Worm (Caenorhabditis elegans) whole organism, L1 larva: ENCODE measurements around the gene cst-1.

Source experiments
- C16A3.4 ChIP-seq: fragments of 150-350 bp; optimal IDR thresholded peaks from 2 replicates; lab custom pipeline; 2014; ENCODE audit warnings: missing biosample characterization, missing genetic modification characterization
- C34B4.2 ChIP-seq: sonication (generic microtip); optimal IDR thresholded peaks from 2 replicates; lab custom pipeline; 2017; ENCODE audit warnings: mild to moderate bottlenecking, missing genetic modification characterization, missing compliant biosample characterization
- F16B12.6 ChIP-seq: fragments of 150-350 bp; optimal IDR thresholded peaks from 2 replicates; lab custom pipeline; 2014; ENCODE audit warnings: missing biosample characterization, missing genetic modification characterization
- Y116A8C.19 ChIP-seq: sonication (generic microtip); optimal IDR thresholded peaks from 2 replicates; lab custom pipeline; 2016; ENCODE audit warnings: missing compliant biosample characterization, missing genetic modification characterization, borderline replicate concordance
- aha-1 ChIP-seq: fragments of 150-350 bp; optimal IDR thresholded peaks from 2 replicates; lab custom pipeline; 2014; ENCODE audit warnings: missing biosample characterization, missing genetic modification characterization
- ama-1 ChIP-seq: fragments of 150-350 bp; optimal IDR thresholded peaks from 2 replicates; lab custom pipeline; 2014
- ceh-63 ChIP-seq: fragments of 200-800 bp; sonication (Bioruptor generic); optimal IDR thresholded peaks from 2 replicates; lab custom pipeline; 2018; ENCODE audit warnings: mild to moderate bottlenecking, missing genetic modification characterization, missing compliant biosample characterization
- ceh-8 ChIP-seq: fragments of 200-800 bp; sonication (Bioruptor generic); optimal IDR thresholded peaks from 2 replicates; lab custom pipeline; 2018; ENCODE audit warnings: mild to moderate bottlenecking, missing genetic modification characterization, moderate library complexity, missing compliant biosample characterization
- ceh-88 ChIP-seq: fragments of 200-800 bp; sonication (Bioruptor generic); IDR thresholded peaks from 2 replicates; pipeline ENCODE4 v1.3.6; 2022; ENCODE audit warnings: missing genetic modification characterization, missing compliant biosample characterization
- ceh-90 ChIP-seq: sonication (generic microtip); optimal IDR thresholded peaks from 2 replicates; lab custom pipeline; 2016; ENCODE audit warnings: missing genetic modification characterization, missing compliant biosample characterization
- ces-1 ChIP-seq: fragments of 150-350 bp; optimal IDR thresholded peaks from 2 replicates; lab custom pipeline; 2014; ENCODE audit warnings: missing biosample characterization, missing genetic modification reagents, missing genetic modification characterization
- dpl-1 ChIP-seq, 3 experiments: fragments of 150-350 bp in 2 of 3; sonication (generic microtip) in 1 of 3; optimal IDR thresholded peaks; 2 replicates each; lab custom pipeline; 2014 to 2017; ENCODE audit warnings: missing biosample characterization in 3 of 3, missing genetic modification characterization in 3 of 3, missing genetic modification reagents in 3 of 3
- dsc-1 ChIP-seq: sonication (generic microtip); optimal IDR thresholded peaks from 2 replicates; lab custom pipeline; 2016; ENCODE audit warnings: mild to moderate bottlenecking, missing genetic modification characterization, missing compliant biosample characterization
- efl-3 ChIP-seq: fragments of 200-800 bp; sonication (Bioruptor generic); optimal IDR thresholded peaks from 2 replicates; lab custom pipeline; 2018; ENCODE audit warnings: mild to moderate bottlenecking, missing genetic modification characterization, missing compliant biosample characterization
- egl-13 ChIP-seq: sonication (generic microtip); optimal IDR thresholded peaks from 2 replicates; lab custom pipeline; 2016; ENCODE audit warnings: missing genotype, missing genetic modification reagents, missing genetic modification characterization, missing compliant biosample characterization
- elt-2 ChIP-seq: sonication (generic microtip); optimal IDR thresholded peaks from 2 replicates; lab custom pipeline; 2016; ENCODE audit warnings: missing genetic modification characterization, mild to moderate bottlenecking, inconsistent platforms, missing compliant biosample characterization, missing genetic modification reagents
- ets-5 ChIP-seq: fragments of 200-800 bp; sonication (Bioruptor generic); IDR thresholded peaks from 2 replicates; pipeline ENCODE4 v1.3.6; 2022; ENCODE audit warnings: missing genetic modification characterization, missing compliant biosample characterization
- fkh-10 ChIP-seq: sonication (generic microtip); optimal IDR thresholded peaks from 2 replicates; lab custom pipeline; 2017; ENCODE audit warnings: missing biosample characterization, missing genetic modification reagents, missing genetic modification characterization
- fkh-4 ChIP-seq: sonication (generic microtip); optimal IDR thresholded peaks from 2 replicates; lab custom pipeline; 2016; ENCODE audit warnings: missing compliant biosample characterization, missing genetic modification characterization, borderline replicate concordance
- fos-1 ChIP-seq: fragments of 150-350 bp; optimal IDR thresholded peaks from 2 replicates; lab custom pipeline; 2014; ENCODE audit warnings: missing biosample characterization, missing genetic modification characterization
- hlh-17 ChIP-seq: fragments of 200-800 bp; sonication (Bioruptor generic); optimal IDR thresholded peaks from 2 replicates; lab custom pipeline; 2018; ENCODE audit warnings: missing genetic modification characterization, mild to moderate bottlenecking, missing compliant biosample characterization, moderate library complexity, borderline replicate concordance
- hpl-2 ChIP-seq: fragments of 150-350 bp; optimal IDR thresholded peaks from 2 replicates; lab custom pipeline; 2014; ENCODE audit warnings: missing biosample characterization, missing genetic modification reagents, missing genetic modification characterization
- irx-1 ChIP-seq: sonication (generic microtip); optimal IDR thresholded peaks from 2 replicates; lab custom pipeline; 2016; ENCODE audit warnings: missing genetic modification characterization, missing compliant biosample characterization
- jun-1 ChIP-seq: fragments of 150-350 bp; optimal IDR thresholded peaks from 2 replicates; lab custom pipeline; 2014; ENCODE audit warnings: missing biosample characterization, missing genetic modification reagents, missing genetic modification characterization
- lin-13 ChIP-seq: fragments of 150-350 bp; optimal IDR thresholded peaks from 2 replicates; lab custom pipeline; 2014; ENCODE audit warnings: missing biosample characterization, missing genetic modification reagents, missing genetic modification characterization
- lin-39 ChIP-seq: fragments of 150-350 bp; optimal IDR thresholded peaks from 2 replicates; lab custom pipeline; 2014; ENCODE audit warnings: missing biosample characterization, missing genetic modification reagents, missing genetic modification characterization
- lir-3 ChIP-seq: sonication (generic microtip); optimal IDR thresholded peaks from 2 replicates; lab custom pipeline; 2016; ENCODE audit warnings: mild to moderate bottlenecking, missing genetic modification characterization, moderate library complexity, missing compliant biosample characterization; ENCODE audit not compliant: poor library complexity
- mab-9 ChIP-seq: fragments of 200-800 bp; sonication (Bioruptor generic); IDR thresholded peaks from 2 replicates; pipeline ENCODE4 v1.3.6; 2022; ENCODE audit warnings: missing genetic modification reagents, missing genetic modification characterization, missing compliant biosample characterization
- mdl-1 ChIP-seq, 2 experiments: fragments of 150-350 bp; optimal IDR thresholded peaks; 2 replicates each; lab custom pipeline; 2014 to 2017; ENCODE audit warnings: missing biosample characterization in 2 of 2, missing genetic modification characterization in 2 of 2, inconsistent platforms in 1 of 2
- mef-2 ChIP-seq: fragments of 150-350 bp; optimal IDR thresholded peaks from 2 replicates; lab custom pipeline; 2014; ENCODE audit warnings: missing biosample characterization, missing genetic modification characterization
- mep-1 ChIP-seq: fragments of 150-350 bp; optimal IDR thresholded peaks from 2 replicates; lab custom pipeline; 2014; ENCODE audit warnings: missing biosample characterization, missing genetic modification characterization
- nhr-12 ChIP-seq: sonication (generic microtip); optimal IDR thresholded peaks from 2 replicates; lab custom pipeline; 2017; ENCODE audit warnings: missing biosample characterization, missing genetic modification characterization
- nhr-19 ChIP-seq: fragments of 200-800 bp; sonication (Bioruptor generic); conservative IDR thresholded peaks from 2 replicates; pipeline ENCODE4 v1.3.6; 2022; ENCODE audit warnings: missing genetic modification characterization, missing compliant biosample characterization
- nhr-28 ChIP-seq: fragments of 150-350 bp; optimal IDR thresholded peaks from 2 replicates; lab custom pipeline; 2014; ENCODE audit warnings: missing biosample characterization, missing genetic modification characterization
- nhr-47 ChIP-seq: sonication (generic microtip); optimal IDR thresholded peaks from 2 replicates; lab custom pipeline; 2016; ENCODE audit warnings: mild to moderate bottlenecking, missing genetic modification characterization, moderate library complexity, missing compliant biosample characterization
- nhr-71 ChIP-seq: sonication (generic microtip); optimal IDR thresholded peaks from 2 replicates; lab custom pipeline; 2016; ENCODE audit warnings: mild to moderate bottlenecking, missing genetic modification characterization, moderate library complexity, missing compliant biosample characterization
- nhr-84 ChIP-seq: sonication (generic microtip); optimal IDR thresholded peaks from 2 replicates; lab custom pipeline; 2017; ENCODE audit warnings: missing biosample characterization, missing genetic modification characterization
- nhr-85 ChIP-seq: sonication (generic microtip); peaks from one replicate; lab custom pipeline; 2016; ENCODE audit warnings: missing genetic modification characterization, inconsistent platforms, missing compliant biosample characterization
- nhr-90 ChIP-seq: sonication (generic microtip); optimal IDR thresholded peaks from 2 replicates; lab custom pipeline; 2016; ENCODE audit warnings: mild to moderate bottlenecking, missing genetic modification characterization, missing compliant biosample characterization; ENCODE audit not compliant: poor library complexity
- pax-3 ChIP-seq: fragments of 200-800 bp; sonication (Bioruptor generic); optimal IDR thresholded peaks from 2 replicates; lab custom pipeline; 2018; ENCODE audit warnings: mild to moderate bottlenecking, missing genetic modification characterization, moderate library complexity, missing compliant biosample characterization
- skn-1 ChIP-seq: fragments of 150-350 bp; optimal IDR thresholded peaks from 2 replicates; lab custom pipeline; 2014; ENCODE audit warnings: missing biosample characterization, missing genetic modification characterization
- snu-23 ChIP-seq: sonication (generic microtip); optimal IDR thresholded peaks from 2 replicates; lab custom pipeline; 2016; ENCODE audit warnings: missing genetic modification characterization, missing compliant biosample characterization
- sptf-1 ChIP-seq: fragments of 150-350 bp; optimal IDR thresholded peaks from 2 replicates; lab custom pipeline; 2014; ENCODE audit warnings: missing biosample characterization, missing genetic modification characterization
- sup-37 ChIP-seq: fragments of 200-800 bp; sonication (Bioruptor generic); optimal IDR thresholded peaks from 2 replicates; lab custom pipeline; 2018; ENCODE audit warnings: mild to moderate bottlenecking, missing genetic modification characterization, missing compliant biosample characterization
- tbx-2 ChIP-seq: sonication (generic microtip); optimal IDR thresholded peaks from 2 replicates; lab custom pipeline; 2016; ENCODE audit warnings: missing genetic modification characterization, missing compliant biosample characterization
- unc-30 ChIP-seq: sonication (generic microtip); optimal IDR thresholded peaks from 2 replicates; lab custom pipeline; 2017; ENCODE audit warnings: missing biosample characterization, missing genetic modification characterization
- unc-86 ChIP-seq: sonication (generic microtip); optimal IDR thresholded peaks from 2 replicates; lab custom pipeline; 2016; ENCODE audit warnings: missing genetic modification characterization, missing compliant biosample characterization
- unc-98 ChIP-seq: fragments of 200-800 bp; sonication (Bioruptor generic); IDR thresholded peaks from 2 replicates; pipeline ENCODE4 v1.3.6; 2022; ENCODE audit warnings: missing genetic modification characterization, missing compliant biosample characterization
- vab-15 ChIP-seq: sonication (generic microtip); optimal IDR thresholded peaks from 2 replicates; lab custom pipeline; 2017; ENCODE audit warnings: missing genotype, mild to moderate bottlenecking, missing genetic modification characterization, missing compliant biosample characterization
- zag-1 ChIP-seq: fragments of 150-350 bp; optimal IDR thresholded peaks from 2 replicates; lab custom pipeline; 2014; ENCODE audit warnings: missing biosample characterization, missing genetic modification characterization
- zip-4 ChIP-seq: fragments of 200-800 bp; sonication (Bioruptor generic); optimal IDR thresholded peaks from 2 replicates; lab custom pipeline; 2018; ENCODE audit warnings: mild to moderate bottlenecking, missing genetic modification characterization, moderate library complexity, missing compliant biosample characterization
- ztf-11 ChIP-seq, 2 experiments: sonication (generic microtip); optimal IDR thresholded peaks; 2 replicates each; lab custom pipeline; 2016 to 2017; ENCODE audit warnings: missing genetic modification characterization in 2 of 2, missing biosample characterization in 1 of 2, missing compliant biosample characterization in 1 of 2

cst-1 gene

DNA sequence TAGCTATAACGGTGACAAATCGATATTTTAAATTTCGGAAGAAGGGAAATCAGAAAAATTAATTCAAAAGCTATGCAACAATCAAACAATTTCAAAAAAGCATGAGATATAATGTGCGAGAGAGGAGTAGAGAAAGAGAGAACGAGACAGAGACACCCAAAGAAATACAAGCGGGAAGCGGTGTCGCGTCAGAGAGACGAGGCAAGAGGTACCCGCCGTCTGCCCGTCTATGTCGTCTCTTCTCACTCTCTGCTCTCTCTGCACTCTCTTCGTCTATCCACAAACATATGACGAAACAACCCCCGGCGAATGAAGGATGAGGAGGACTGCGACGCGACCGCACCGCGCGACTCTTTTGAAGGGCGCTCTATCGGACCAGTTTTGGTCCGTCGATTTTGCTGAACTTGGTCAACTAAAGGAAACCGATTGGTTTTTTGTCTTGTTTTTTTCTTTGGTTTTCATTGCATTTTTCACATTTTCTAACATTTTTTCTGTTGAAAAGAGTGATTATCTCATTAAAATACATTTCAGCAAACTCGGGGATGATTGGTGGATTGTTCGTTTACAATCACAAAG is 49.5 kb downstream of the cst-1 start, which contains the start of gene dpy-23:
dpy-23 (plus strand) TSS at position 526 of the 576 bp plus-strand sequence.
- no peak for TF ChIP-seq ets-5 (GFP tag; lab: Robert Waterston, UW)
- TF ChIP-seq unc-30 (tag; lab: Kevin White, UChicago): no peak
- peak; percentile 56 for TF ChIP-seq unc-98
- peak; percentile 94 for TF ChIP-seq nhr-47
- no peak for TF ChIP-seq hlh-17 (GFP tag; lab: Kevin White, UChicago)
- TF ChIP-seq ceh-88: peak; percentile 66; the same call in 1 of the 2 replicates
- TF ChIP-seq mab-9 (GFP tag; lab: Robert Waterston, UW): peak; percentile 64; the same call in 1 of the 2 replicates
- TF ChIP-seq tbx-2 (tag; lab: Kevin White, UChicago): peak; percentile 96
- TF ChIP-seq ceh-63 (GFP tag; lab: Kevin White, UChicago): no peak
- no peak for TF ChIP-seq Y116A8C.19 (tag; lab: Kevin White, UChicago)
- TF ChIP-seq F16B12.6 (tag; lab: Kevin White, UChicago): peak; percentile 39
- TF ChIP-seq dpl-1 (GFP tag; optimal IDR thresholded peaks at IDR 0.05; lab: Kevin White, UChicago): peak; percentile 57 to 63 (median 61)
- peak; percentile 73 for TF ChIP-seq pax-3 (tag; lab: Kevin White, UChicago)
- peak; percentile 88 for TF ChIP-seq ceh-8 (GFP tag; lab: Kevin White, UChicago)
- TF ChIP-seq ztf-11 (tag; optimal IDR thresholded peaks at IDR 0.05; lab: Kevin White, UChicago): peak in 1 of 2 experiments; percentile 77
- peak; percentile 46 for TF ChIP-seq fkh-4
- peak; percentile 59 for TF ChIP-seq zag-1 (tag; lab: Kevin White, UChicago)
- TF ChIP-seq nhr-84 (tag; lab: Kevin White, UChicago): no peak
- TF ChIP-seq nhr-19: peak; percentile 92
- TF ChIP-seq lir-3 (tag; lab: Kevin White, UChicago): peak; percentile 84
- TF ChIP-seq nhr-90: peak; percentile 89
- TF ChIP-seq ceh-90 (tag; lab: Kevin White, UChicago): no peak
- TF ChIP-seq mef-2 (tag; lab: Kevin White, UChicago): peak; percentile 61
- peak; percentile 94 for TF ChIP-seq jun-1
- TF ChIP-seq C34B4.2 (tag; lab: Kevin White, UChicago): no peak
- peak; percentile 17 for TF ChIP-seq sup-37 (GFP tag; lab: Kevin White, UChicago)
- peak; percentile 98 for TF ChIP-seq nhr-71 (tag; lab: Kevin White, UChicago)
- peak; percentile 56 for TF ChIP-seq aha-1
- TF ChIP-seq sptf-1: no peak
- TF ChIP-seq lin-13: peak; percentile 94
- peak; percentile 94 for TF ChIP-seq unc-86 (tag; lab: Kevin White, UChicago)
- peak; percentile 97 for TF ChIP-seq fkh-10 (GFP tag; lab: Kevin White, UChicago)
- TF ChIP-seq mep-1 (tag; lab: Kevin White, UChicago): peak; percentile 91
- TF ChIP-seq elt-2 (tag; lab: Kevin White, UChicago): peak; percentile 54
- TF ChIP-seq ama-1 (lab: Kevin White, UChicago): no peak
- TF ChIP-seq fos-1 (tag; lab: Kevin White, UChicago): peak; percentile 91
- TF ChIP-seq mdl-1 (tag; optimal IDR thresholded peaks at IDR 0.05; lab: Kevin White, UChicago): peak in 1 of 2 experiments; percentile 86
- TF ChIP-seq hpl-2 (GFP tag; lab: Kevin White, UChicago): peak; percentile 66
- TF ChIP-seq efl-3 (GFP tag; lab: Kevin White, UChicago): no peak
- TF ChIP-seq vab-15 (tag; lab: Kevin White, UChicago): peak; percentile 67
- peak; percentile 92 for TF ChIP-seq skn-1
- peak; percentile 98 for TF ChIP-seq nhr-85 (tag; lab: Kevin White, UChicago)
- TF ChIP-seq snu-23: peak; percentile 96
- peak; percentile 91 for TF ChIP-seq dsc-1 (tag; lab: Kevin White, UChicago)
- peak; percentile 71 for TF ChIP-seq C16A3.4
- TF ChIP-seq zip-4 (GFP tag; lab: Kevin White, UChicago): peak; percentile 75
- TF ChIP-seq irx-1 (tag; lab: Kevin White, UChicago): peak; percentile 66
- TF ChIP-seq lin-39 (tag; lab: Kevin White, UChicago): peak; percentile 49
- peak; percentile 66 for TF ChIP-seq ces-1 (GFP tag; lab: Kevin White, UChicago)
- no peak for TF ChIP-seq nhr-12 (tag; lab: Kevin White, UChicago)
- TF ChIP-seq egl-13 (tag; lab: Kevin White, UChicago): peak; percentile 85
- TF ChIP-seq nhr-28 (tag; lab: Kevin White, UChicago): no peak
